Worm (Caenorhabditis elegans): ENCODE data around the gene pitr-2.

The pitr-2 gene

ce11 chrV:9146196-9146595 lies 8.7 kb upstream of the pitr-2 start:
- TF ChIP-seq aly-2 (tag; optimal IDR thresholded peaks at IDR 0.05) (no peak), ama-1 (optimal IDR thresholded peaks at IDR 0.05) (no peak), nhr-12 (tag; optimal IDR thresholded peaks at IDR 0.05) (no peak), vab-15 (tag; optimal IDR thresholded peaks at IDR 0.05) (no peak), elt-2 (tag; optimal IDR thresholded peaks at IDR 0.05) (peak; percentile 90), nhr-85 (tag) (peak; percentile 23), efl-1 (optimal IDR thresholded peaks at IDR 0.05) (no peak), efl-1 (GFP tag; optimal IDR thresholded peaks at IDR 0.05 in 1 of 2) (peak in 1 of 2 experiments; percentile 70), xbp-1 (tag; optimal IDR thresholded peaks at IDR 0.05) (no peak), unc-86 (tag; optimal IDR thresholded peaks at IDR 0.05) (no peak)

- no peak for TF ChIP-seq sup-37 (GFP tag; optimal IDR thresholded peaks at IDR 0.05)
- TF ChIP-seq nhr-28 (tag; optimal IDR thresholded peaks at IDR 0.05): no peak
- TF ChIP-seq efl-3 (GFP tag; optimal IDR thresholded peaks at IDR 0.05): no peak
- TF ChIP-seq elt-2 (tag; optimal IDR thresholded peaks at IDR 0.05): no peak
- peak; percentile 14 for TF ChIP-seq nhr-71 (tag; optimal IDR thresholded peaks at IDR 0.05)
- no peak for TF ChIP-seq efl-1 (optimal IDR thresholded peaks at IDR 0.05)
- peak in 1 of 2 experiments; percentile 73 for TF ChIP-seq efl-1 (GFP tag; optimal IDR thresholded peaks at IDR 0.05 in 1 of 2)
- TF ChIP-seq hlh-4 (tag; optimal IDR thresholded peaks at IDR 0.05): no peak
- no peak for TF ChIP-seq ztf-11 (tag; optimal IDR thresholded peaks at IDR 0.05)
- no peak for TF ChIP-seq zip-4 (GFP tag; optimal IDR thresholded peaks at IDR 0.05)
- no peak for TF ChIP-seq zag-1 (tag; optimal IDR thresholded peaks at IDR 0.05)
- peak; percentile 74 for TF ChIP-seq nhr-20 (tag; optimal IDR thresholded peaks at IDR 0.05)
- no peak for TF ChIP-seq grh-1 (GFP tag; IDR thresholded peaks at IDR 0.05)
- TF ChIP-seq snpc-4 (tag; optimal IDR thresholded peaks at IDR 0.05): no peak
- no peak for TF ChIP-seq dsc-1 (tag; optimal IDR thresholded peaks at IDR 0.05)
- peak; percentile 27 for TF ChIP-seq nhr-85 (tag)
- no peak for TF ChIP-seq lin-15B (tag; optimal IDR thresholded peaks at IDR 0.05)
- TF ChIP-seq pax-3 (tag; optimal IDR thresholded peaks at IDR 0.05): no peak
- TF ChIP-seq ceh-82 (tag; optimal IDR thresholded peaks at IDR 0.05): no peak
- TF ChIP-seq tlp-1 (tag; optimal IDR thresholded peaks at IDR 0.05): no peak
- no peak for TF ChIP-seq hlh-17 (GFP tag; optimal IDR thresholded peaks at IDR 0.05; ENCODE audit: borderline replicate concordance)
- no peak for TF ChIP-seq ceh-90 (tag; optimal IDR thresholded peaks at IDR 0.05)
- TF ChIP-seq C34B4.2 (tag; optimal IDR thresholded peaks at IDR 0.05): no peak
- no peak for TF ChIP-seq sox-4 (tag; optimal IDR thresholded peaks at IDR 0.05)
- TF ChIP-seq egl-27 (tag; optimal IDR thresholded peaks at IDR 0.05): no peak
- peak in 2 of 6 experiments; percentile 15 to 53 for TF ChIP-seq elt-3 (tag; optimal IDR thresholded peaks at IDR 0.05)
- TF ChIP-seq nhr-12 (tag; optimal IDR thresholded peaks at IDR 0.05): no peak
- TF ChIP-seq blmp-1 (tag; optimal IDR thresholded peaks at IDR 0.05): peak; percentile 60
- TF ChIP-seq unc-30 (tag; optimal IDR thresholded peaks at IDR 0.05): no peak
- no peak for TF ChIP-seq skn-1 (tag; optimal IDR thresholded peaks at IDR 0.05)
- no peak for TF ChIP-seq tbx-2 (tag; optimal IDR thresholded peaks at IDR 0.05)
- TF ChIP-seq lin-13 (GFP tag; optimal IDR thresholded peaks at IDR 0.05): no peak
- TF ChIP-seq lin-14 (GFP tag; optimal IDR thresholded peaks at IDR 0.05): peak; percentile 19
- TF ChIP-seq mdl-1 (tag; optimal IDR thresholded peaks at IDR 0.05): no peak
Measured at ce11 chrV:9143896-9144295, 6.4 kb upstream of the pitr-2 start.

DNA sequence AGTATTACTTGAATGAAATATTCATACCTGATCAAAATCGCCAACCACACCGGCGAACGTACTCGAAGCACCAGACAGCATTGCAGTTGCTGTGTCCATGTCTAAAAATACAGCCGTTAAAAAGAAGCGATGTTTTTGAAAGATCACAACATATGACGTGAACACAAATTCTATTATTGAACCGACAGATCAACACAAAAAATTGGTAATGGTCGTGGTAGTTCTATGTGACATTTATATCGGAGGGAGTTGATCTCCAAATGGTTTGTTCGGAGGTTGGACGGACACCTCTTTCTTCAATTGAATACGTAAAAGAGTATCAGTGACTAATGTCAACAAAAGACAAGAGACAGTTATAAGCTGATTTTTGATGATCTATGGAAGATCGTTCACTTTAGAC lies 3.8 kb upstream of the pitr-2 start, which contains the start of gene pitr-3:
Gene pitr-3 (minus strand): TSS at position 101 of the 400 bp plus-strand sequence.
- TF ChIP-seq irx-1 (tag; optimal IDR thresholded peaks at IDR 0.05) (no peak), aha-1 (tag; optimal IDR thresholded peaks at IDR 0.05) (no peak), snu-23 (GFP tag; optimal IDR thresholded peaks at IDR 0.05) (no peak), lsy-2 (tag; optimal IDR thresholded peaks at IDR 0.05) (no peak), nhr-47 (tag; optimal IDR thresholded peaks at IDR 0.05) (no peak), blmp-1 (tag; optimal IDR thresholded peaks at IDR 0.05) (no peak), lin-39 (tag; optimal IDR thresholded peaks at IDR 0.05) (no peak), C16A3.4 (tag; optimal IDR thresholded peaks at IDR 0.05) (no peak), lin-35 (GFP tag; optimal IDR thresholded peaks at IDR 0.05) (no peak), zip-4 (GFP tag; optimal IDR thresholded peaks at IDR 0.05) (no peak), nhr-84 (tag; optimal IDR thresholded peaks at IDR 0.05) (no peak), C34B4.2 (tag; optimal IDR thresholded peaks at IDR 0.05) (no peak)
